Fruit fly (Drosophila melanogaster): ENCODE data around the gene CG43246.

Gene CG43246

DNA sequence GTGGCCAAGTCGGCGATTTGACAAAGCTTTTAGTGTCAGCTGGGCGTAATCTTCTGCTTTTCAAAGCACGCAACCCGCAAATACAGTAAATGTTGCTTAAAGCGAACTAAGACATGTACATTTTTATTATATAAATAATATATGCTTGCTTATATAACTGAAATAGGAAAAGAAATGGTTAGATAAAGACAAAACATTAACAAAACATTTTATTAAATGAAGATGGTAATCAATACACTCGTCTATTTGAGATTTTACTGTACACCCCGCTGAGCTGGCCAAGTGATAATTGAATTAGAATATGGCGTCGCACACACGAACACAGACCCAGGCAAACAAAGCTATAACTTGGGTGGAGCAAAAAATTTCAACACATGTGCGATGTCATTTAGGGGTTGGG, 38.2 kb downstream of the CG43246 start (continued):
- TF ChIP-seq odd (GFP tag; optimal IDR thresholded peaks at IDR 0.05), result no peak
- TF ChIP-seq usp (GFP tag; optimal IDR thresholded peaks at IDR 0.05), result no peak
- no peak for TF ChIP-seq jumu (GFP tag; optimal IDR thresholded peaks at IDR 0.05)
- peak; percentile 29 for TF ChIP-seq fd96Cb (tag; optimal IDR thresholded peaks at IDR 0.05)
- no peak for TF ChIP-seq CG8388 (GFP tag; optimal IDR thresholded peaks at IDR 0.05)
- no peak for TF ChIP-seq CG15073 (GFP tag; optimal IDR thresholded peaks at IDR 0.05)
- TF ChIP-seq abd-A (tag; optimal IDR thresholded peaks at IDR 0.05), result no peak
- no peak for TF ChIP-seq Sox102F (GFP tag; optimal IDR thresholded peaks at IDR 0.05)
- TF ChIP-seq GATAe (GFP tag; conservative IDR thresholded peaks at IDR 0.05), result no peak
- TF ChIP-seq NFAT (GFP tag; IDR thresholded peaks at IDR 0.05), result no peak
- no peak for TF ChIP-seq pfk (GFP tag; optimal IDR thresholded peaks at IDR 0.05)
- no peak for TF ChIP-seq disco-r (GFP tag; optimal IDR thresholded peaks at IDR 0.05)
- peak; percentile 40 for TF ChIP-seq lab (GFP tag; optimal IDR thresholded peaks at IDR 0.05)
- no peak for TF ChIP-seq NK7.1 (GFP tag; optimal IDR thresholded peaks at IDR 0.05)
- TF ChIP-seq Hand (GFP tag; optimal IDR thresholded peaks at IDR 0.05), result no peak
- TF ChIP-seq Kr (GFP tag; optimal IDR thresholded peaks at IDR 0.05), result no peak
- peak; percentile 50 for TF ChIP-seq Ada2b (GFP tag; IDR thresholded peaks at IDR 0.05)
- TF ChIP-seq CG13424 (tag; optimal IDR thresholded peaks at IDR 0.05), result peak; percentile 37
- TF ChIP-seq Hr39 (optimal IDR thresholded peaks at IDR 0.05), result no peak
- no peak for TF ChIP-seq CG11695 (GFP tag; IDR thresholded peaks at IDR 0.05)
- TF ChIP-seq CG1233 (GFP tag; optimal IDR thresholded peaks at IDR 0.05), result no peak
- TF ChIP-seq CG32532 (GFP tag; IDR thresholded peaks at IDR 0.05), result no peak; the same call in 1 of the 2 replicates
- TF ChIP-seq CG1603 (tag; optimal IDR thresholded peaks at IDR 0.05), result no peak
- peak; percentile 90 for TF ChIP-seq Ets65A (GFP tag)
- no peak for TF ChIP-seq CkIIα-i1 (GFP tag; IDR thresholded peaks at IDR 0.05)
- no peak for TF ChIP-seq Fer2 (tag; optimal IDR thresholded peaks at IDR 0.05)
- TF ChIP-seq dmrt11E (tag; optimal IDR thresholded peaks at IDR 0.05), result peak; percentile 14
- no peak for TF ChIP-seq stc (GFP tag; IDR thresholded peaks at IDR 0.05)
- no peak for TF ChIP-seq Spps (tag; optimal IDR thresholded peaks at IDR 0.05)
- 0 out of 3 replicates have a peak, but pooled peaks have one; percentile 17 for TF ChIP-seq gce (GFP tag; IDR thresholded peaks at IDR 0.05)
- TF ChIP-seq corto (GFP tag; optimal IDR thresholded peaks at IDR 0.05), result no peak
- no peak for TF ChIP-seq Bdp1 (GFP tag; optimal IDR thresholded peaks at IDR 0.05)
- no peak for TF ChIP-seq btn (GFP tag; optimal IDR thresholded peaks at IDR 0.05)
- 0 out of 3 replicates have a peak, but pooled peaks have one; percentile 29 for TF ChIP-seq CG17361 (GFP tag; IDR thresholded peaks at IDR 0.05)
- TF ChIP-seq CG8944 (GFP tag; optimal IDR thresholded peaks at IDR 0.05), result no peak
- TF ChIP-seq D19A (tag; optimal IDR thresholded peaks at IDR 0.05), result peak; percentile 40
- TF ChIP-seq sqz (GFP tag; optimal IDR thresholded peaks at IDR 0.05), result no peak
- peak; percentile 26; the same call in 1 of the 2 replicates for TF ChIP-seq slbo (GFP tag; IDR thresholded peaks at IDR 0.05)
- peak; percentile 1 for TF ChIP-seq Meics (GFP tag; optimal IDR thresholded peaks at IDR 0.05)
- no peak for TF ChIP-seq CG6254 (GFP tag; optimal IDR thresholded peaks at IDR 0.05)
- peak; percentile 27 for TF ChIP-seq CG12391 (tag; optimal IDR thresholded peaks at IDR 0.05)
- no peak for TF ChIP-seq chm (GFP tag; IDR thresholded peaks at IDR 0.05)
- TF ChIP-seq CG15011 (GFP tag; optimal IDR thresholded peaks at IDR 0.05), result no peak
- TF ChIP-seq luna (GFP tag; optimal IDR thresholded peaks at IDR 0.05), result no peak
- no peak for TF ChIP-seq CG15269 (tag; optimal IDR thresholded peaks at IDR 0.05)
- no peak for TF ChIP-seq ro (GFP tag; IDR thresholded peaks at IDR 0.05)
- no peak for TF ChIP-seq lilli (GFP tag; optimal IDR thresholded peaks at IDR 0.05)
- TF ChIP-seq tin (GFP tag; optimal IDR thresholded peaks at IDR 0.05), result peak; percentile 25
- TF ChIP-seq dpn (GFP tag; optimal IDR thresholded peaks at IDR 0.05), result no peak
- no peak for TF ChIP-seq pita (GFP tag; optimal IDR thresholded peaks at IDR 0.05)
- TF ChIP-seq ab (GFP tag; optimal IDR thresholded peaks at IDR 0.05), result no peak
- no peak for TF ChIP-seq CG2678 (tag; optimal IDR thresholded peaks at IDR 0.05)
